Fruit fly (Drosophila melanogaster): ENCODE data around the gene hb.
A peak's percentile ranks its signal among the peaks of the same experiment; 100 is the strongest.

hb gene

dm6 chr3R:8659200-8659897 lies 38.3 kb downstream of the hb start (continued):
- TF ChIP-seq CG17385 (GFP tag; optimal IDR thresholded peaks at IDR 0.05) (peak; percentile 65), Sry-δ (GFP tag; optimal IDR thresholded peaks at IDR 0.05) (peak; percentile 11), pb (GFP tag; optimal IDR thresholded peaks at IDR 0.05) (no peak), chinmo (GFP tag; IDR thresholded peaks at IDR 0.05; ENCODE audit: partially characterized antibody) (peak; percentile 21; the same call in 2 of the 4 replicates), fd64A (GFP tag; optimal IDR thresholded peaks at IDR 0.05) (peak; percentile 29), vnd (GFP tag; IDR thresholded peaks at IDR 0.05; ENCODE audit: partially characterized antibody) (no peak), run (tag; optimal IDR thresholded peaks at IDR 0.05) (no peak), Nf-YA (GFP tag; IDR thresholded peaks at IDR 0.05) (peak; percentile 40; the same call in 1 of the 2 replicates), CG34224 (GFP tag; IDR thresholded peaks at IDR 0.05; ENCODE audit: partially characterized antibody) (no peak), CG11504 (tag; optimal IDR thresholded peaks at IDR 0.05) (peak; percentile 54), CG17186 (GFP tag; optimal IDR thresholded peaks at IDR 0.05) (no peak), Deaf1 (tag; optimal IDR thresholded peaks at IDR 0.05) (peak; percentile 76), CG15479 (GFP tag; optimal IDR thresholded peaks at IDR 0.05) (no peak), sob (GFP tag; IDR thresholded peaks at IDR 0.05) (peak; percentile 44), Fer3 (tag; optimal IDR thresholded peaks at IDR 0.05) (peak; percentile 69), jumu (GFP tag; optimal IDR thresholded peaks at IDR 0.05) (peak; percentile 26), Nf-YB (GFP tag; optimal IDR thresholded peaks at IDR 0.05) (peak; percentile 7), br (optimal IDR thresholded peaks at IDR 0.05) (no peak), cato (GFP tag; optimal IDR thresholded peaks at IDR 0.05; ENCODE audit: borderline replicate concordance) (no peak), CG2889 (GFP tag; IDR thresholded peaks at IDR 0.05) (no peak), CG32532 (GFP tag; IDR thresholded peaks at IDR 0.05) (peak; percentile 71), CG3065 (GFP tag; optimal IDR thresholded peaks at IDR 0.05) (no peak), Myb (GFP tag; optimal IDR thresholded peaks at IDR 0.05) (peak; percentile 18), CG17359 (tag; optimal IDR thresholded peaks at IDR 0.05) (peak; percentile 52), CG9876 (GFP tag; optimal IDR thresholded peaks at IDR 0.05) (no peak), caup (GFP tag; optimal IDR thresholded peaks at IDR 0.05; ENCODE audit: severe bottlenecking) (peak; percentile 65), chif (GFP tag; optimal IDR thresholded peaks at IDR 0.05) (peak; percentile 20 to 42), luna (GFP tag; optimal IDR thresholded peaks at IDR 0.05) (peak; percentile 5), CG30020 (tag; optimal IDR thresholded peaks at IDR 0.05) (no peak), CG3726 (GFP tag; IDR thresholded peaks at IDR 0.05) (no peak), nmo (GFP tag; optimal IDR thresholded peaks at IDR 0.05) (peak; percentile 45), Dip3 (GFP tag; optimal IDR thresholded peaks at IDR 0.05) (peak; percentile 53), CG12236 (GFP tag; optimal IDR thresholded peaks at IDR 0.05) (no peak), NfI (GFP tag; optimal IDR thresholded peaks at IDR 0.05) (peak; percentile 63), CG8281 (tag; optimal IDR thresholded peaks at IDR 0.05) (no peak), CG13894 (tag; optimal IDR thresholded peaks at IDR 0.05) (peak; percentile 71), CoRest (tag; optimal IDR thresholded peaks at IDR 0.05) (peak; percentile 65), Bdp1 (GFP tag; optimal IDR thresholded peaks at IDR 0.05) (no peak), E2f2 (GFP tag; IDR thresholded peaks at IDR 0.05) (peak; percentile 24; the same call in 1 of the 2 replicates), BtbVII (GFP tag; optimal IDR thresholded peaks at IDR 0.05) (no peak), inv (GFP tag; IDR thresholded peaks at IDR 0.05; ENCODE audit: partially characterized antibody) (peak; percentile 10; the same call in 1 of the 2 replicates), aop (GFP tag; IDR thresholded peaks at IDR 0.05) (no peak), CG13296 (GFP tag; optimal IDR thresholded peaks at IDR 0.05) (peak; percentile 17), CG6689 (GFP tag; IDR thresholded peaks at IDR 0.05) (peak; percentile 69), pnt (GFP tag; optimal IDR thresholded peaks at IDR 0.05) (peak; percentile 23), Atf6 (GFP tag; IDR thresholded peaks at IDR 0.05) (peak; percentile 73), hth (optimal IDR thresholded peaks at IDR 0.05) (no peak), fru (optimal IDR thresholded peaks at IDR 0.05) (no peak), ttk (GFP tag; IDR thresholded peaks at IDR 0.05) (peak; percentile 28; the same call in 1 of the 2 replicates), Lpt (GFP tag; optimal IDR thresholded peaks at IDR 0.05) (no peak)

Measured in whole organism, embryonic.